Worm (Caenorhabditis elegans) whole organism, L3 larva: Measurements from ENCODE around the gene sre-51.

Experiments used
- ceh-82 ChIP-seq: fragments of 150-350 bp; optimal IDR thresholded peaks from 2 replicates; lab custom pipeline; 2014; ENCODE audit warnings: missing biosample characterization, missing genetic modification characterization
- fkh-10 ChIP-seq: sonication (generic microtip); optimal IDR thresholded peaks from 2 replicates; lab custom pipeline; 2017; ENCODE audit warnings: missing biosample characterization, missing genetic modification reagents, missing genetic modification characterization
- lin-39 ChIP-seq: fragments of 150-350 bp; optimal IDR thresholded peaks from 2 replicates; lab custom pipeline; 2018; ENCODE audit warnings: missing biosample characterization, missing genetic modification reagents, missing genetic modification characterization
- nfya-1 ChIP-seq: sonication (generic microtip); optimal IDR thresholded peaks from 2 replicates; lab custom pipeline; 2017; ENCODE audit warnings: missing genetic modification characterization, mild to moderate bottlenecking, missing compliant biosample characterization, antibody characterized with exemption, moderate library complexity; ENCODE audit not compliant: insufficient read depth
- nhr-28 ChIP-seq: fragments of 150-350 bp; optimal IDR thresholded peaks from 2 replicates; lab custom pipeline; 2014; ENCODE audit warnings: missing biosample characterization, missing genetic modification characterization
- nhr-77 ChIP-seq: fragments of 150-350 bp; optimal IDR thresholded peaks from 2 replicates; lab custom pipeline; 2014; ENCODE audit warnings: missing biosample characterization, missing genetic modification characterization
- pha-4 ChIP-seq: fragments of 150-350 bp; optimal IDR thresholded peaks from 2 replicates; lab custom pipeline; 2014; ENCODE audit warnings: missing biosample characterization, missing genetic modification reagents, missing genetic modification characterization
- snpc-4 ChIP-seq: fragments of 150-350 bp; optimal IDR thresholded peaks from 2 replicates; lab custom pipeline; 2014; ENCODE audit warnings: missing biosample characterization, missing genetic modification characterization

ce11 chrII:12280360-12280759 is 31.3 kb upstream of the sre-51 start, which contains the start of gene ife-5:
- TF ChIP-seq pha-4 (no peak), nfya-1 (tag; lab: Kevin White, UChicago) (no peak), ceh-82 (no peak), nhr-77 (tag; lab: Kevin White, UChicago) (no peak), lin-39 (tag; lab: Kevin White, UChicago) (no peak), nhr-28 (tag; lab: Kevin White, UChicago) (no peak), snpc-4 (tag; lab: Kevin White, UChicago) (no peak), fkh-10 (GFP tag; lab: Kevin White, UChicago) (no peak)
